Worm (Caenorhabditis elegans) whole organism, young adult: ENCODE measurements around the gene srh-100.

Experiments
- B0035.1 ChIP-seq: sonication (generic microtip); optimal IDR thresholded peaks from 2 replicates; lab custom pipeline; 2016; ENCODE audit warnings: missing genetic modification characterization, mild to moderate bottlenecking, missing compliant biosample characterization, missing genotype, missing genetic modification reagents
- C06A6.2 ChIP-seq: fragments of 200-800 bp; sonication (Bioruptor generic); conservative IDR thresholded peaks from 2 replicates; pipeline ENCODE4 v1.3.6; 2022; ENCODE audit warnings: missing genetic modification characterization, missing compliant biosample characterization
- C17E4.6 ChIP-seq: fragments of 200-800 bp; sonication (Bioruptor generic); IDR thresholded peaks from 2 replicates; pipeline ENCODE4 v1.3.6; 2022; ENCODE audit warnings: missing genetic modification reagents, missing genetic modification characterization, missing compliant biosample characterization
- F22D6.2 ChIP-seq: sonication (generic microtip); optimal IDR thresholded peaks from 2 replicates; lab custom pipeline; 2016; ENCODE audit warnings: mild to moderate bottlenecking, missing genetic modification characterization, missing compliant biosample characterization
- F37B4.10 ChIP-seq: fragments of 200-800 bp; sonication (Bioruptor generic); IDR thresholded peaks from 2 replicates; pipeline ENCODE4 v1.3.6; 2022; ENCODE audit warnings: missing genetic modification characterization, missing compliant biosample characterization
- F55B11.4 ChIP-seq: sonication (generic microtip); optimal IDR thresholded peaks from 2 replicates; lab custom pipeline; 2016; ENCODE audit warnings: missing compliant biosample characterization, missing genetic modification characterization, borderline replicate concordance; ENCODE audit not compliant: insufficient read depth
- K12H6.12 ChIP-seq: fragments of 200-800 bp; sonication (Bioruptor generic); optimal IDR thresholded peaks from 2 replicates; lab custom pipeline; 2018; ENCODE audit warnings: mild to moderate bottlenecking, missing genetic modification characterization, missing compliant biosample characterization
- Y53F4B.3 ChIP-seq: fragments of 200-800 bp; sonication (Bioruptor generic); IDR thresholded peaks from 2 replicates; pipeline ENCODE4 v1.3.6; 2022; ENCODE audit warnings: missing genetic modification reagents, missing genetic modification characterization, missing compliant biosample characterization
- Y56A3A.18 ChIP-seq: fragments of 200-800 bp; sonication (Bioruptor generic); IDR thresholded peaks from 2 replicates; pipeline ENCODE4 v1.3.6; 2022; ENCODE audit warnings: missing genetic modification reagents, missing genetic modification characterization, missing compliant biosample characterization
- akir-1 ChIP-seq: fragments of 200-800 bp; sonication (Bioruptor generic); optimal IDR thresholded peaks from 2 replicates; lab custom pipeline; 2018; ENCODE audit warnings: mild to moderate bottlenecking, missing genetic modification characterization, moderate library complexity, missing compliant biosample characterization
- aptf-3 ChIP-seq: fragments of 200-800 bp; sonication (Bioruptor generic); IDR thresholded peaks from 2 replicates; pipeline ENCODE4 v1.3.6; 2022; ENCODE audit warnings: missing genetic modification characterization, missing compliant biosample characterization
- bed-1 ChIP-seq: fragments of 200-800 bp; sonication (Bioruptor generic); IDR thresholded peaks from 2 replicates; pipeline ENCODE4 v1.3.6; 2022; ENCODE audit warnings: missing genetic modification reagents, missing genetic modification characterization, missing compliant biosample characterization
- ccch-3 ChIP-seq: fragments of 200-800 bp; sonication (Bioruptor generic); optimal IDR thresholded peaks from 2 replicates; lab custom pipeline; 2018; ENCODE audit warnings: mild to moderate bottlenecking, missing genetic modification characterization, missing compliant biosample characterization
- ceh-100 ChIP-seq: fragments of 200-800 bp; sonication (Bioruptor generic); IDR thresholded peaks from 2 replicates; pipeline ENCODE4 v1.3.6; 2022; ENCODE audit warnings: missing genetic modification reagents, missing genetic modification characterization, missing compliant biosample characterization
- ceh-79 ChIP-seq: sonication (generic microtip); optimal IDR thresholded peaks from 2 replicates; lab custom pipeline; 2017; ENCODE audit warnings: mild to moderate bottlenecking, missing genetic modification characterization, missing compliant biosample characterization
- dox-1 ChIP-seq: fragments of 200-800 bp; sonication (Bioruptor generic); IDR thresholded peaks from 2 replicates; pipeline ENCODE4 v1.3.6; 2022; ENCODE audit warnings: missing genetic modification reagents, missing genetic modification characterization, missing compliant biosample characterization
- ets-4 ChIP-seq: fragments of 200-800 bp; sonication (Bioruptor generic); optimal IDR thresholded peaks from 2 replicates; lab custom pipeline; 2018; ENCODE audit warnings: mild to moderate bottlenecking, missing genetic modification characterization, missing compliant biosample characterization
- gei-17 ChIP-seq: fragments of 200-800 bp; sonication (Bioruptor generic); optimal IDR thresholded peaks from 2 replicates; lab custom pipeline; 2018; ENCODE audit warnings: mild to moderate bottlenecking, missing genetic modification characterization, missing compliant biosample characterization
- hrde-1 ChIP-seq: sonication (generic microtip); optimal IDR thresholded peaks from 2 replicates; lab custom pipeline; 2016; ENCODE audit warnings: missing genetic modification characterization, mild to moderate bottlenecking, missing compliant biosample characterization, moderate library complexity, missing genotype, missing genetic modification reagents, borderline replicate concordance
- lir-1 ChIP-seq: fragments of 200-800 bp; sonication (Bioruptor generic); conservative IDR thresholded peaks from 2 replicates; pipeline ENCODE4 v1.3.6; 2022; ENCODE audit warnings: missing genetic modification reagents, missing genetic modification characterization, missing compliant biosample characterization
- madf-6 ChIP-seq: fragments of 200-800 bp; sonication (Bioruptor generic); IDR thresholded peaks from 2 replicates; pipeline ENCODE4 v1.3.6; 2022; ENCODE audit warnings: missing genetic modification reagents, missing genetic modification characterization, missing compliant biosample characterization
- nfya-1 ChIP-seq: sonication (generic microtip); optimal IDR thresholded peaks from 2 replicates; lab custom pipeline; 2017; ENCODE audit warnings: antibody characterized with exemption, missing compliant biosample characterization, missing genetic modification characterization, borderline replicate concordance; ENCODE audit not compliant: insufficient read depth
- nhr-80 ChIP-seq: sonication (generic microtip); optimal IDR thresholded peaks from 2 replicates; lab custom pipeline; 2016; ENCODE audit warnings: missing genetic modification characterization, missing compliant biosample characterization
- pbrm-1 ChIP-seq: fragments of 200-800 bp; sonication (Bioruptor generic); IDR thresholded peaks from 2 replicates; pipeline ENCODE4 v1.3.6; 2022; ENCODE audit warnings: missing genetic modification reagents, missing genetic modification characterization, missing compliant biosample characterization
- sea-2 ChIP-seq: fragments of 200-800 bp; sonication (Bioruptor generic); IDR thresholded peaks from 2 replicates; pipeline ENCODE4 v1.3.6; 2022; ENCODE audit warnings: missing genetic modification characterization, missing compliant biosample characterization
- sptf-2 ChIP-seq: fragments of 200-800 bp; sonication (Bioruptor generic); optimal IDR thresholded peaks from 2 replicates; lab custom pipeline; 2018; ENCODE audit warnings: mild to moderate bottlenecking, missing genetic modification characterization, missing compliant biosample characterization
- tbp1 ChIP-seq: fragments of 200-800 bp; sonication (Bioruptor generic); optimal IDR thresholded peaks from 2 replicates; lab custom pipeline; 2018; ENCODE audit warnings: mild to moderate bottlenecking, missing genetic modification characterization, missing compliant biosample characterization
- unc-130 ChIP-seq: sonication (generic microtip); optimal IDR thresholded peaks from 2 replicates; lab custom pipeline; 2016; ENCODE audit warnings: missing genetic modification reagents, missing genetic modification characterization, missing compliant biosample characterization
- unc-62 ChIP-seq: fragments of 150-350 bp; optimal IDR thresholded peaks from 2 replicates; lab custom pipeline; 2014; ENCODE audit warnings: missing biosample characterization, missing genetic modification reagents, missing genetic modification characterization
- xnd-1 ChIP-seq: sonication (generic microtip); optimal IDR thresholded peaks from 2 replicates; lab custom pipeline; 2016; ENCODE audit warnings: missing genotype, missing genetic modification reagents, missing genetic modification characterization, missing compliant biosample characterization
- zfh-2 ChIP-seq: fragments of 200-800 bp; sonication (Bioruptor generic); conservative IDR thresholded peaks from 2 replicates; pipeline ENCODE4 v1.3.6; 2022; ENCODE audit warnings: missing genetic modification reagents, missing genetic modification characterization, missing compliant biosample characterization
- zim-3 ChIP-seq: sonication (generic microtip); optimal IDR thresholded peaks from 2 replicates; lab custom pipeline; 2017; ENCODE audit warnings: mild to moderate bottlenecking, missing genetic modification characterization, moderate library complexity, missing compliant biosample characterization
- ztf-26 ChIP-seq: sonication (generic microtip); optimal IDR thresholded peaks from 2 replicates; lab custom pipeline; 2017; ENCODE audit warnings: missing genetic modification characterization, missing compliant biosample characterization
- ztf-3 ChIP-seq: fragments of 200-800 bp; sonication (Bioruptor generic); optimal IDR thresholded peaks from 2 replicates; lab custom pipeline; 2018; ENCODE audit warnings: mild to moderate bottlenecking, missing genetic modification characterization, missing compliant biosample characterization

Gene srh-100

ce11 chrII:3675176-3675575 lies 39.3 kb downstream of the srh-100 start, which contains the start of gene F19B10.2:
Gene F19B10.2, plus strand, starts transcription at chrII:3675476.
- TF ChIP-seq F22D6.2 (tag; lab: Kevin White, UChicago) (no peak), ztf-26 (tag; lab: Kevin White, UChicago) (no peak), aptf-3 (GFP tag; lab: Robert Waterston, UW) (no peak), gei-17 (GFP tag; lab: Kevin White, UChicago) (no peak), Y56A3A.18 (GFP tag; lab: Robert Waterston, UW) (no peak), B0035.1 (tag; lab: Kevin White, UChicago) (no peak), tbp1 (GFP tag; lab: Kevin White, UChicago) (no peak), zim-3 (tag; lab: Kevin White, UChicago) (no peak), madf-6 (GFP tag; lab: Robert Waterston, UW) (no peak), C06A6.2 (GFP tag; lab: Robert Waterston, UW) (no peak), K12H6.12 (tag; lab: Kevin White, UChicago) (no peak), xnd-1 (tag; lab: Kevin White, UChicago) (no peak)

ce11 chrII:3673493-3673892 lies 41.0 kb downstream of the srh-100 start, which contains the start of gene sea-1:
Gene sea-1, minus strand, starts transcription at chrII:3673593.
- TF ChIP-seq unc-62 (GFP tag; lab: Kevin White, UChicago), result no peak
- TF ChIP-seq Y53F4B.3 (GFP tag; lab: Robert Waterston, UW), result no peak
- no peak for TF ChIP-seq sptf-2 (GFP tag; lab: Kevin White, UChicago)
- no peak for TF ChIP-seq zfh-2 (GFP tag; lab: Robert Waterston, UW)
- no peak for TF ChIP-seq hrde-1 (tag; lab: Kevin White, UChicago)
- no peak for TF ChIP-seq ceh-100 (GFP tag; lab: Robert Waterston, UW)
- no peak for TF ChIP-seq ztf-3

- no peak for TF ChIP-seq nfya-1 (tag; lab: Kevin White, UChicago)
- no peak for TF ChIP-seq hrde-1 (tag; lab: Kevin White, UChicago)
- no peak for TF ChIP-seq lir-1 (GFP tag; lab: Robert Waterston, UW)
- no peak for TF ChIP-seq unc-130
- TF ChIP-seq bed-1, result no peak
- TF ChIP-seq sea-2, result no peak
- TF ChIP-seq ceh-79 (tag; lab: Kevin White, UChicago), result no peak
- no peak for TF ChIP-seq F55B11.4 (tag; lab: Kevin White, UChicago)
- TF ChIP-seq ccch-3 (GFP tag; lab: Kevin White, UChicago), result no peak
- no peak for TF ChIP-seq pbrm-1 (GFP tag; lab: Robert Waterston, UW)
- no peak for TF ChIP-seq ets-4
- no peak for TF ChIP-seq C17E4.6
- TF ChIP-seq, all 124 proteins: peak for 0
Observed at ce11 chrII:3670956-3671355, 43.5 kb downstream of the srh-100 start, which contains the start of gene srx-98. Gene srx-98, minus strand, starts transcription at chrII:3671056.

ce11 chrII:3669315-3669714 lies 45.2 kb downstream of the srh-100 start, which contains the start of gene srx-97:
Gene srx-97, minus strand, starts transcription at chrII:3669415.
- no peak for TF ChIP-seq nhr-80 (tag; lab: Kevin White, UChicago)
- TF ChIP-seq akir-1, result no peak
- no peak for TF ChIP-seq F37B4.10 (GFP tag; lab: Robert Waterston, UW)
- TF ChIP-seq dox-1 (GFP tag; lab: Robert Waterston, UW), result no peak
